Worm (Caenorhabditis elegans) whole organism, late embryonic: Measurements from ENCODE around the gene gst-9.
"Not testable (repeated sequence)": the region's sequence is repeated elsewhere in the genome, so short reads cannot be mapped to it uniquely, and the experiment has no call there.

ENCODE experiments used
- C38D4.7 ChIP-seq: fragments of 200-800 bp; sonication (Bioruptor generic); optimal IDR thresholded peaks from 2 replicates; lab custom pipeline; 2018; ENCODE audit warnings: mild to moderate bottlenecking, missing genetic modification characterization, moderate library complexity, missing compliant biosample characterization
- K02D7.2 ChIP-seq: sonication (generic microtip); optimal IDR thresholded peaks from 2 replicates; lab custom pipeline; 2017; ENCODE audit warnings: mild to moderate bottlenecking, missing genetic modification characterization, missing compliant biosample characterization
- T23F11.4 ChIP-seq: fragments of 200-800 bp; sonication (Bioruptor generic); optimal IDR thresholded peaks from 2 replicates; lab custom pipeline; 2018; ENCODE audit warnings: mild to moderate bottlenecking, missing genetic modification characterization, missing compliant biosample characterization
- ceh-14 ChIP-seq: sonication (generic microtip); optimal IDR thresholded peaks from 2 replicates; lab custom pipeline; 2016; ENCODE audit warnings: missing genotype, missing genetic modification characterization, missing compliant biosample characterization
- ceh-19 ChIP-seq: fragments of 200-800 bp; sonication (Bioruptor generic); optimal IDR thresholded peaks from 2 replicates; lab custom pipeline; 2018; ENCODE audit warnings: mild to moderate bottlenecking, missing genetic modification characterization, missing compliant biosample characterization
- ceh-24 ChIP-seq: sonication (generic microtip); optimal IDR thresholded peaks from 2 replicates; lab custom pipeline; 2016; ENCODE audit warnings: mild to moderate bottlenecking, missing genetic modification characterization, missing compliant biosample characterization
- ceh-31 ChIP-seq: sonication (generic microtip); optimal IDR thresholded peaks from 2 replicates; lab custom pipeline; 2016; ENCODE audit warnings: missing genetic modification characterization, missing compliant biosample characterization
- ceh-34 ChIP-seq: sonication (generic microtip); optimal IDR thresholded peaks from 2 replicates; lab custom pipeline; 2016; ENCODE audit warnings: mild to moderate bottlenecking, missing genetic modification characterization, missing compliant biosample characterization
- ceh-6 ChIP-seq: fragments of 200-800 bp; sonication (Bioruptor generic); optimal IDR thresholded peaks from 2 replicates; lab custom pipeline; 2018; ENCODE audit warnings: mild to moderate bottlenecking, missing genetic modification characterization, missing compliant biosample characterization
- ceh-9 ChIP-seq: sonication (generic microtip); optimal IDR thresholded peaks from 2 replicates; lab custom pipeline; 2016; ENCODE audit warnings: mild to moderate bottlenecking, missing genetic modification characterization, inconsistent platforms, missing compliant biosample characterization
- che-1 ChIP-seq: sonication (generic microtip); optimal IDR thresholded peaks from 2 replicates; lab custom pipeline; 2016; ENCODE audit warnings: mild to moderate bottlenecking, missing genetic modification characterization, missing compliant biosample characterization
- dmd-4 ChIP-seq: sonication (generic microtip); optimal IDR thresholded peaks from 2 replicates; lab custom pipeline; 2016; ENCODE audit warnings: borderline replicate concordance, missing genetic modification characterization, missing compliant biosample characterization
- elt-2 ChIP-seq: sonication (generic microtip); optimal IDR thresholded peaks from 2 replicates; lab custom pipeline; 2016; ENCODE audit warnings: missing genetic modification reagents, missing genetic modification characterization, missing compliant biosample characterization
- ets-4 ChIP-seq: sonication (generic microtip); optimal IDR thresholded peaks from 2 replicates; lab custom pipeline; 2016; ENCODE audit warnings: missing genetic modification characterization, missing compliant biosample characterization
- fax-1 ChIP-seq: sonication (generic microtip); optimal IDR thresholded peaks from 2 replicates; lab custom pipeline; 2016; ENCODE audit warnings: missing genotype, missing genetic modification characterization, missing compliant biosample characterization
- gmeb-2 ChIP-seq: sonication (generic microtip); optimal IDR thresholded peaks from 2 replicates; lab custom pipeline; 2016; ENCODE audit warnings: missing genetic modification characterization, inconsistent platforms, missing compliant biosample characterization
- hlh-13 ChIP-seq: fragments of 200-800 bp; sonication (Bioruptor generic); optimal IDR thresholded peaks from 2 replicates; lab custom pipeline; 2018; ENCODE audit warnings: mild to moderate bottlenecking, missing genetic modification characterization, missing compliant biosample characterization
- hlh-30 ChIP-seq: sonication (generic microtip); optimal IDR thresholded peaks from 2 replicates; lab custom pipeline; 2017; ENCODE audit warnings: antibody characterized with exemption, missing genetic modification characterization, missing compliant biosample characterization; ENCODE audit not compliant: insufficient read depth
- hlh-6 ChIP-seq: sonication (generic microtip); optimal IDR thresholded peaks from 2 replicates; lab custom pipeline; 2016; ENCODE audit warnings: missing genotype, missing genetic modification characterization, missing compliant biosample characterization
- hlh-8 ChIP-seq: sonication (generic microtip); optimal IDR thresholded peaks from 2 replicates; lab custom pipeline; 2016; ENCODE audit warnings: missing genotype, missing genetic modification characterization, missing compliant biosample characterization
- lin-11 ChIP-seq: fragments of 200-800 bp; sonication (Bioruptor generic); optimal IDR thresholded peaks from 2 replicates; lab custom pipeline; 2018; ENCODE audit warnings: mild to moderate bottlenecking, missing genetic modification characterization, missing compliant biosample characterization
- nfya-1 ChIP-seq: sonication (generic microtip); optimal IDR thresholded peaks from 2 replicates; lab custom pipeline; 2017; ENCODE audit warnings: missing genetic modification characterization, mild to moderate bottlenecking, missing compliant biosample characterization, antibody characterized with exemption, moderate library complexity
- npax-4 ChIP-seq: sonication (generic microtip); optimal IDR thresholded peaks from 2 replicates; lab custom pipeline; 2016; ENCODE audit warnings: missing genetic modification characterization, missing compliant biosample characterization
- odd-2 ChIP-seq: sonication (generic microtip); optimal IDR thresholded peaks from 2 replicates; lab custom pipeline; 2017; ENCODE audit warnings: antibody characterized with exemption, mild to moderate bottlenecking, missing genetic modification characterization, missing compliant biosample characterization
- pha-2 ChIP-seq: sonication (generic microtip); optimal IDR thresholded peaks from 2 replicates; lab custom pipeline; 2017; ENCODE audit warnings: mild to moderate bottlenecking, missing genetic modification characterization, missing compliant biosample characterization
- pros-1 ChIP-seq: fragments of 150-350 bp; optimal IDR thresholded peaks from 2 replicates; lab custom pipeline; 2014; ENCODE audit warnings: missing biosample characterization, missing genetic modification reagents, missing genetic modification characterization
- sdc-2 ChIP-seq: sonication (generic microtip); optimal IDR thresholded peaks from 2 replicates; lab custom pipeline; 2016; ENCODE audit warnings: missing genotype, missing genetic modification characterization, missing compliant biosample characterization
- sox-2 ChIP-seq: fragments of 200-800 bp; sonication (Bioruptor generic); IDR thresholded peaks from 2 replicates; pipeline ENCODE4 v1.3.6; 2022; ENCODE audit warnings: missing genetic modification reagents, missing genetic modification characterization, missing compliant biosample characterization
- tbx-2 ChIP-seq: sonication (generic microtip); optimal IDR thresholded peaks from 2 replicates; lab custom pipeline; 2016; ENCODE audit warnings: missing genetic modification characterization, missing compliant biosample characterization
- tbx-7 ChIP-seq: sonication (generic microtip); optimal IDR thresholded peaks from 2 replicates; lab custom pipeline; 2016; ENCODE audit warnings: missing genotype, missing genetic modification characterization, missing compliant biosample characterization
- ttx-3 ChIP-seq: sonication (generic microtip); optimal IDR thresholded peaks from 2 replicates; lab custom pipeline; 2016; ENCODE audit warnings: missing genetic modification reagents, missing genetic modification characterization, missing compliant biosample characterization
- unc-42 ChIP-seq: sonication (generic microtip); optimal IDR thresholded peaks from 2 replicates; lab custom pipeline; 2016; ENCODE audit warnings: missing genotype, missing genetic modification characterization, missing compliant biosample characterization
- unc-86 ChIP-seq: sonication (generic microtip); optimal IDR thresholded peaks from 2 replicates; lab custom pipeline; 2016; ENCODE audit warnings: missing genetic modification characterization, missing compliant biosample characterization
- zip-5 ChIP-seq: sonication (generic microtip); optimal IDR thresholded peaks from 2 replicates; lab custom pipeline; 2016; ENCODE audit warnings: missing genetic modification characterization, missing compliant biosample characterization
- ztf-16 ChIP-seq: sonication (generic microtip); optimal IDR thresholded peaks from 2 replicates; lab custom pipeline; 2017; ENCODE audit warnings: missing genetic modification characterization, missing compliant biosample characterization

gst-9 gene

DNA sequence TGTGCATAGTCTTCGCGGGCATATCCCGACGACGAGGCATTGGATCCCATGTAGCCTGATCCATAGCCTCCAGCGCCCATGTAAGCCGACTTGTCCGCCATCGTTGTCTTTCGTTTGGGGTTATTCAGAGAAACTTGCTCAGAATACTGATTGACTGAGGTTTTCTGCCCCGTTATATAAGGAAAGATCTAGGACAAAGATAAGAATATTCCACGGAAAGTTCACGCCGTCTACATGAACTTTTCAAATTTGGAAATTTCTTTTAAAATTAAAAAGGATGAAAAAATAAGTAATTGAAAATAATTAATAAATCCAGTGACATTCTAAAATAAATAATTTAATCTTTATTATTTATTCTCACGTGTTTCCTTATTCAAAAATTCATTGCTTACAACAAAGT is 31.1 kb upstream of the gst-9 start, which contains the start of the genes nspd-5 and F11G11.4:
TSS of gene nspd-5 (minus strand) at position 101 of the 400 bp plus-strand sequence.
TSS of gene F11G11.4 (plus strand) at position 335 of the 400 bp plus-strand sequence.
- TF ChIP-seq hlh-30, ceh-34, fax-1 (tag; lab: Kevin White, UChicago): not testable (repeated sequence)

DNA sequence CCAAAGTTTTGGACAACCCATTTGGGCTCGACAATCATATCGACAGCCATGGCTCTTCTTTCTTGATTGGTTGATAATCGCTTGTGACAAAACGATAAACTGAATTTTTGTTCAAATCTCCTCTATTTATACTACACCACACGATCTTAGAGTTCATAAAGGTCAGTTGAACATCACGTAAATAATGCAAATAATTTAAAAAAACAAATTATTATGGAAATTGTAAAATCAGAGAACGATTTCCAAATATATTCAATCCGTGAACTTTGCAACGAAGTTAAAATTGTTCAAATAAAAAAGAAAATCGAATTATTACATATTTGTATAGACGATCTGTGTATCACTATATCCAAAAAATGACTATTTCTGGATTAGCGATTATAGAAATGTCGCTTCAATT is 28.0 kb upstream of the gst-9 start, which contains the start of the genes mpst-4 and F11G11.14:
TSS of gene mpst-4 (minus strand) at position 101 of the 400 bp plus-strand sequence.
TSS of gene F11G11.14 (plus strand) at position 325 of the 400 bp plus-strand sequence.
- TF ChIP-seq ceh-9 (no peak), che-1 (no peak), tbx-2 (no peak), dmd-4 (tag; lab: Kevin White, UChicago) (no peak), C38D4.7 (GFP tag; lab: Kevin White, UChicago) (no peak)

DNA sequence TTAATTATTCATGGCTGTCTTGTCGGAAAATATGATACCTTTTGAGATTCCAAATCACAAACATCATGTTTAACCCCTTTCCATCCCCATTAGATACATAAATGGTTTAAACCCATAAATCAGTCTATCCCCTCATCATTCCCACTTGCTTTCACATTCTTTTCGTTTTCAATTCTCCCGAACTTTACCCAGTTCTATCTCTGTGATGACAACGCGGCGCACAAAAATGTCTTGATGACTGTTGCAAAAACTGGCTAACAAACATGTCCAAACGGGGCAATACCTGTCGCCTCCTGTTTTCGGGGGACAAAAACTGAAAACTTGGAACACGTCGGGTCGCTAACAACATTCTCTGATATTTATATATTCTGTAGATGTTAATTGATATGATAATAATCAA is 25.3 kb upstream of the gst-9 start:
- TF ChIP-seq ceh-34 (tag; lab: Kevin White, UChicago) (no peak), ceh-24 (tag; lab: Kevin White, UChicago) (no peak), nfya-1 (tag; lab: Kevin White, UChicago) (no peak), C38D4.7 (GFP tag; lab: Kevin White, UChicago) (no peak), hlh-8 (tag; lab: Kevin White, UChicago) (no peak), ceh-19 (GFP tag; lab: Kevin White, UChicago) (no peak), unc-86 (tag; lab: Kevin White, UChicago) (no peak), pha-2 (tag; lab: Kevin White, UChicago) (no peak), lin-11 (no peak), tbx-7 (tag; lab: Kevin White, UChicago) (no peak), ceh-9 (no peak), hlh-13 (GFP tag; lab: Kevin White, UChicago) (no peak), ets-4 (tag; lab: Kevin White, UChicago) (no peak), ceh-6 (GFP tag; lab: Kevin White, UChicago) (no peak), ttx-3 (no peak), K02D7.2 (tag; lab: Kevin White, UChicago) (no peak), sox-2 (GFP tag; lab: Robert Waterston, UW) (no peak), pros-1 (tag; lab: Kevin White, UChicago) (no peak)

DNA sequence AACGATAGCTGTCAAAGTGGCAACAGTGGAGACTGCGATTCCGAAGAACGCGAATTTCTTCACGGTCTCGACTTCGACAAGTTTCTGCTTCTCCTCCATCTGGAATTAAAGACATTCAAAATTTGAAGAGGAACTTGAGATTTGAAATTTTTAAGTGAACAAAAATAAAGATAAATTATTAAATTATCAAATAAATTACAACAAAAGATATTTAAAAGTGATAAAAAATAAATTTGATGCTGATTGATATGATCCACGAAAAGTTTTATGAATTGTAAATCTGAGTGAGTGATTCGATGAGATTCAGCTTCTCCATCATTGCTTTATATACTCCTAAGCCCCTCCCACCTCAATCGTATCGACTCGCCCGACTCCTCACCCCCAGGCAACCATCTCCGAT is 23.9 kb upstream of the gst-9 start, which contains the start of gene col-17:
TSS of gene col-17 (minus strand) at position 101 of the 400 bp plus-strand sequence.
- TF ChIP-seq ceh-24 (tag; lab: Kevin White, UChicago) (no peak), unc-86 (tag; lab: Kevin White, UChicago) (no peak), hlh-30 (tag; lab: Kevin White, UChicago) (no peak), sdc-2 (tag; lab: Kevin White, UChicago) (no peak), ceh-31 (tag; lab: Kevin White, UChicago) (no peak), fax-1 (tag; lab: Kevin White, UChicago) (no peak), hlh-13 (GFP tag; lab: Kevin White, UChicago) (no peak), npax-4 (no peak), ceh-14 (tag; lab: Kevin White, UChicago) (no peak), unc-42 (no peak), T23F11.4 (GFP tag; lab: Kevin White, UChicago) (no peak), zip-5 (tag; lab: Kevin White, UChicago) (no peak), gmeb-2 (tag; lab: Kevin White, UChicago) (no peak), elt-2 (tag; lab: Kevin White, UChicago) (no peak), odd-2 (tag; lab: Kevin White, UChicago) (no peak), ztf-16 (tag; lab: Kevin White, UChicago) (no peak), ttx-3 (no peak), nfya-1 (tag; lab: Kevin White, UChicago) (no peak), hlh-6 (tag; lab: Kevin White, UChicago) (no peak), ceh-34 (tag; lab: Kevin White, UChicago) (no peak)
- TF ChIP-seq, all 69 proteins: peak for 0
